Worm (Caenorhabditis elegans) whole organism, L3 larva: Measurements from ENCODE around the gene gcy-6.

ENCODE experiments used
- ceh-9 ChIP-seq: sonication (generic microtip); optimal IDR thresholded peaks from 2 replicates; lab custom pipeline; 2018; ENCODE audit warnings: missing biosample characterization, missing genetic modification characterization
- fos-1 ChIP-seq: fragments of 150-350 bp; optimal IDR thresholded peaks from 2 replicates; lab custom pipeline; 2014; ENCODE audit warnings: missing biosample characterization, missing genetic modification characterization
- nhr-11 ChIP-seq: fragments of 150-350 bp; optimal IDR thresholded peaks from 2 replicates; lab custom pipeline; 2014; ENCODE audit warnings: missing biosample characterization, missing genetic modification characterization
- nhr-12 ChIP-seq: fragments of 150-350 bp; optimal IDR thresholded peaks from 2 replicates; lab custom pipeline; 2014; ENCODE audit warnings: missing biosample characterization, missing genetic modification characterization
- nhr-237 ChIP-seq: fragments of 150-350 bp; optimal IDR thresholded peaks from 2 replicates; lab custom pipeline; 2014; ENCODE audit warnings: missing biosample characterization, missing genetic modification characterization
- nhr-28 ChIP-seq: fragments of 150-350 bp; optimal IDR thresholded peaks from 2 replicates; lab custom pipeline; 2014; ENCODE audit warnings: missing biosample characterization, missing genetic modification characterization
- pqm-1 ChIP-seq: fragments of 150-350 bp; optimal IDR thresholded peaks from 2 replicates; lab custom pipeline; 2017; ENCODE audit warnings: missing biosample characterization, missing genetic modification characterization, inconsistent platforms
- tbx-2 ChIP-seq: sonication (generic microtip); optimal IDR thresholded peaks from 2 replicates; lab custom pipeline; 2016; ENCODE audit warnings: mild to moderate bottlenecking, missing genetic modification characterization, missing compliant biosample characterization
- unc-62 ChIP-seq: fragments of 150-350 bp; sonication (generic microtip); optimal IDR thresholded peaks from 4 replicates; lab custom pipeline; 2014; ENCODE audit warnings: missing biosample characterization, missing genetic modification reagents, missing genetic modification characterization
- ztf-11 ChIP-seq: fragments of 150-350 bp; optimal IDR thresholded peaks from 2 replicates; lab custom pipeline; 2014; ENCODE audit warnings: missing biosample characterization, missing genetic modification characterization

- no peak for TF ChIP-seq unc-62 (GFP tag; lab: Kevin White, UChicago)
- no peak for TF ChIP-seq nhr-11
- no peak for TF ChIP-seq ceh-9 (tag; lab: Kevin White, UChicago)
- no peak for TF ChIP-seq nhr-12 (tag; lab: Kevin White, UChicago)
- no peak for TF ChIP-seq nhr-237 (tag; lab: Kevin White, UChicago)
- TF ChIP-seq ztf-11 (tag; lab: Kevin White, UChicago) = no peak
- TF ChIP-seq tbx-2 (tag; lab: Kevin White, UChicago) = no peak
- no peak for TF ChIP-seq pqm-1 (tag; lab: Kevin White, UChicago)
- no peak for TF ChIP-seq fos-1 (tag; lab: Kevin White, UChicago)
- no peak for TF ChIP-seq nhr-28 (tag; lab: Kevin White, UChicago)
These were observed 18.2 kb upstream of the gcy-6 start, which contains the start of gene crm-1 for ce11 chrV:10332012-10332411.
